In genomic region chr3R:24727038-24727437, dm6 we compare ENCODE assay signal across 3 fruit fly cellular contexts.
A peak's percentile ranks its signal among the peaks of the same experiment; 100 is the strongest.
TF ChIP-seq lines count a peak whose summit lies in the region.

No protein-coding gene starts in this region.

- no peak for TF ChIP-seq CTCF in whole organism, embryonic (GFP tag; optimal IDR thresholded peaks at IDR 0.05; lab: Kevin White, UChicago)

TF ChIP-seq in whole organism, adult, 20 proteins besides CTCF, POLR2A, EP300 and RAD21:
- TF ChIP-seq cic (GFP tag; optimal IDR thresholded peaks at IDR 0.05; lab: Kevin White, UChicago) (peak; percentile 8), kay (GFP tag; lab: Kevin White, UChicago; ENCODE audit: borderline replicate concordance) (no peak), tj (GFP tag; optimal IDR thresholded peaks at IDR 0.05; lab: Kevin White, UChicago) (no peak)
TF ChIP-seq in whole organism, adult: peak in this region for 1.

TF ChIP-seq in whole organism, embryonic, 481 proteins besides CTCF, POLR2A, EP300 and RAD21:
- TF ChIP-seq chinmo (GFP tag; IDR thresholded peaks at IDR 0.05; lab: Robert Waterston, UW; ENCODE audit: partially characterized antibody) (0 out of 4 replicates have a peak, but pooled peaks have one; percentile 10), Elba2 (GFP tag; optimal IDR thresholded peaks at IDR 0.05; lab: Kevin White, UChicago) (no peak), bowl (GFP tag; IDR thresholded peaks at IDR 0.05; lab: Robert Waterston, UW) (no peak), unpg (GFP tag; optimal IDR thresholded peaks at IDR 0.05; lab: Kevin White, UChicago) (no peak), Hsf (GFP tag; optimal IDR thresholded peaks at IDR 0.05; lab: Kevin White, UChicago) (no peak)

TF ChIP-seq in whole organism, prepupa, 60 proteins besides CTCF, POLR2A, EP300 and RAD21:
- TF ChIP-seq svp (GFP tag; lab: Kevin White, UChicago): peak; percentile 97
- TF ChIP-seq eg (GFP tag; IDR thresholded peaks at IDR 0.05; lab: Robert Waterston, UW): no peak
- TF ChIP-seq CG8119 (GFP tag; IDR thresholded peaks at IDR 0.05; lab: Robert Waterston, UW): no peak
- TF ChIP-seq lz (GFP tag; optimal IDR thresholded peaks at IDR 0.05; lab: Kevin White, UChicago): no peak
- no peak for TF ChIP-seq CG9139 (GFP tag; optimal IDR thresholded peaks at IDR 0.05; lab: Kevin White, UChicago)
- TF ChIP-seq Hr38 (GFP tag; optimal IDR thresholded peaks at IDR 0.05; lab: Kevin White, UChicago): no peak
- no peak for TF ChIP-seq CG3032 (tag; optimal IDR thresholded peaks at IDR 0.05; lab: Kevin White, UChicago)
